Worm (Caenorhabditis elegans) whole organism, L2 larva: ENCODE data around the gene dyrb-1.

Source experiments
- R02D3.7 ChIP-seq: fragments of 150-350 bp; optimal IDR thresholded peaks from 2 replicates; lab custom pipeline; 2014; ENCODE audit warnings: missing biosample characterization, missing genetic modification characterization
- elt-1 ChIP-seq: fragments of 150-350 bp; optimal IDR thresholded peaks from 2 replicates; lab custom pipeline; 2014; ENCODE audit warnings: missing biosample characterization, missing genetic modification characterization
- lin-13 ChIP-seq: fragments of 150-350 bp; optimal IDR thresholded peaks from 2 replicates; lab custom pipeline; 2014; ENCODE audit warnings: missing biosample characterization, missing genetic modification reagents, missing genetic modification characterization
- nhr-11 ChIP-seq: fragments of 150-350 bp; optimal IDR thresholded peaks from 2 replicates; lab custom pipeline; 2014; ENCODE audit warnings: missing biosample characterization, missing genetic modification characterization
- nhr-25 ChIP-seq: fragments of 150-350 bp; sonication (generic microtip); optimal IDR thresholded peaks from 3 replicates; lab custom pipeline; 2014; ENCODE audit warnings: missing biosample characterization, missing genetic modification characterization
- snpc-4 ChIP-seq: fragments of 150-350 bp; optimal IDR thresholded peaks from 2 replicates; lab custom pipeline; 2014; ENCODE audit warnings: missing biosample characterization, missing genetic modification characterization
- ztf-11 ChIP-seq: sonication (generic microtip); optimal IDR thresholded peaks from 2 replicates; lab custom pipeline; 2017; ENCODE audit warnings: missing biosample characterization, missing genetic modification characterization

DNA sequence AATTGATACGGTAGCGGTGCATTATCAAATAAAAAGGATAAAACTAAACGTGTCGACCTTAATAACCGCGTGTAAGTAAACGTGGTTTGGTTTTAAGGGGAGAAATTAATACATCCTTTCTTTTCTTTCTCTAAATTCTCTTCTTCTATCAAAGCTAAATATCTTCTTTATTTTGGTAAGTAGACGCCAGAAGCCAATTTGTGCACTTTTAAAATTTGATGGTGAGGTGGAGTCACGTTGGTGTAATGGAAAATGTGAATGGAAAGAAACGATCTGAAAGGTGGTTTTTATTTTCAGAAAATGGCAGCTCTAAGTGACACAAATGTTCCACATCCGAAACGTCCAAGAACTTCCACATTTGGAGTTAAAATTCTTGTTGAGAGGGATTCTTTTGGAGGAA, 6.1 kb downstream of the dyrb-1 start, which contains the start of gene T24H10.5:
- TF ChIP-seq elt-1 (tag; lab: Kevin White, UChicago) = no peak
- TF ChIP-seq nhr-11 (tag; lab: Kevin White, UChicago) = no peak
- no peak for TF ChIP-seq nhr-25 (tag; lab: Kevin White, UChicago)
- TF ChIP-seq lin-13 = no peak
- TF ChIP-seq R02D3.7 (tag; lab: Kevin White, UChicago) = no peak
- TF ChIP-seq snpc-4 = no peak
- no peak for TF ChIP-seq ztf-11 (tag; lab: Kevin White, UChicago)
